Worm (Caenorhabditis elegans) whole organism, L3 larva: ENCODE measurements around the gene T22C8.3.

Experiments
- R02D3.7 ChIP-seq: fragments of 150-350 bp; optimal IDR thresholded peaks from 2 replicates; lab custom pipeline; 2014; ENCODE audit warnings: missing biosample characterization, missing genetic modification characterization
- ZK546.5 ChIP-seq: sonication (generic microtip); optimal IDR thresholded peaks from 2 replicates; lab custom pipeline; 2017; ENCODE audit warnings: missing biosample characterization, missing genetic modification characterization
- aly-2 ChIP-seq: fragments of 150-350 bp; optimal IDR thresholded peaks from 2 replicates; lab custom pipeline; 2014; ENCODE audit warnings: missing biosample characterization, missing genetic modification characterization
- ama-1 ChIP-seq: fragments of 150-350 bp; optimal IDR thresholded peaks from 2 replicates; lab custom pipeline; 2018
- ceh-16 ChIP-seq: sonication (generic microtip); optimal IDR thresholded peaks from 2 replicates; lab custom pipeline; 2017; ENCODE audit warnings: missing biosample characterization, missing genetic modification characterization
- ceh-28 ChIP-seq: fragments of 150-350 bp; optimal IDR thresholded peaks from 2 replicates; lab custom pipeline; 2014; ENCODE audit warnings: missing biosample characterization, missing genetic modification reagents, missing genetic modification characterization
- ceh-82 ChIP-seq: fragments of 150-350 bp; optimal IDR thresholded peaks from 2 replicates; lab custom pipeline; 2014; ENCODE audit warnings: missing biosample characterization, missing genetic modification characterization
- ceh-9 ChIP-seq: sonication (generic microtip); optimal IDR thresholded peaks from 2 replicates; lab custom pipeline; 2018; ENCODE audit warnings: missing biosample characterization, missing genetic modification characterization
- daf-12 ChIP-seq: fragments of 150-350 bp; optimal IDR thresholded peaks from 2 replicates; lab custom pipeline; 2014; ENCODE audit warnings: missing biosample characterization, missing genetic modification reagents, missing genetic modification characterization
- egl-27 ChIP-seq: sonication (generic microtip); optimal IDR thresholded peaks from 4 replicates; lab custom pipeline; 2017; ENCODE audit warnings: missing biosample characterization, missing genetic modification reagents, missing genetic modification characterization
- egl-5 ChIP-seq: fragments of 150-350 bp; optimal IDR thresholded peaks from 2 replicates; lab custom pipeline; 2017; ENCODE audit warnings: missing biosample characterization, missing genetic modification reagents, missing genetic modification characterization, inconsistent platforms
- elt-1 ChIP-seq: fragments of 150-350 bp; optimal IDR thresholded peaks from 2 replicates; lab custom pipeline; 2014; ENCODE audit warnings: missing biosample characterization, missing genetic modification characterization
- elt-2 ChIP-seq: sonication (generic microtip); optimal IDR thresholded peaks from 2 replicates; lab custom pipeline; 2016; ENCODE audit warnings: missing genetic modification reagents, mild to moderate bottlenecking, missing genetic modification characterization, missing compliant biosample characterization
- fos-1 ChIP-seq: fragments of 150-350 bp; optimal IDR thresholded peaks from 2 replicates; lab custom pipeline; 2014; ENCODE audit warnings: missing biosample characterization, missing genetic modification characterization
- hmg-11 ChIP-seq: sonication (generic microtip); optimal IDR thresholded peaks from 2 replicates; lab custom pipeline; 2016; ENCODE audit warnings: missing genetic modification characterization, missing compliant biosample characterization
- lin-39 ChIP-seq: fragments of 150-350 bp; optimal IDR thresholded peaks from 2 replicates; lab custom pipeline; 2018; ENCODE audit warnings: missing biosample characterization, missing genetic modification reagents, missing genetic modification characterization
- lsy-12 ChIP-seq: sonication (generic microtip); optimal IDR thresholded peaks from 2 replicates; lab custom pipeline; 2016; ENCODE audit warnings: mild to moderate bottlenecking, missing genetic modification characterization, missing compliant biosample characterization
- nfya-1 ChIP-seq: sonication (generic microtip); optimal IDR thresholded peaks from 2 replicates; lab custom pipeline; 2017; ENCODE audit warnings: missing genetic modification characterization, mild to moderate bottlenecking, missing compliant biosample characterization, antibody characterized with exemption, moderate library complexity; ENCODE audit not compliant: insufficient read depth
- nhr-11 ChIP-seq: fragments of 150-350 bp; optimal IDR thresholded peaks from 2 replicates; lab custom pipeline; 2014; ENCODE audit warnings: missing biosample characterization, missing genetic modification characterization
- nhr-23 ChIP-seq: fragments of 150-350 bp; optimal IDR thresholded peaks from 2 replicates; lab custom pipeline; 2014; ENCODE audit warnings: missing biosample characterization, missing genetic modification reagents, missing genetic modification characterization
- nhr-25 ChIP-seq: sonication (generic microtip); optimal IDR thresholded peaks from 2 replicates; lab custom pipeline; 2017; ENCODE audit warnings: missing biosample characterization, missing genetic modification characterization
- nhr-67 ChIP-seq: fragments of 150-350 bp; optimal IDR thresholded peaks from 2 replicates; lab custom pipeline; 2014; ENCODE audit warnings: missing biosample characterization, missing genetic modification characterization
- nhr-76 ChIP-seq: fragments of 150-350 bp; sonication (generic microtip); optimal IDR thresholded peaks from 5 replicates; lab custom pipeline; 2014; ENCODE audit warnings: missing biosample characterization, missing genetic modification characterization
- pha-4 ChIP-seq: fragments of 150-350 bp; optimal IDR thresholded peaks from 2 replicates; lab custom pipeline; 2014; ENCODE audit warnings: missing biosample characterization, missing genetic modification reagents, missing genetic modification characterization
- pqm-1 ChIP-seq: fragments of 150-350 bp; optimal IDR thresholded peaks from 2 replicates; lab custom pipeline; 2017; ENCODE audit warnings: missing biosample characterization, missing genetic modification characterization, inconsistent platforms
- sea-2 ChIP-seq: fragments of 150-350 bp; sonication (generic microtip); optimal IDR thresholded peaks from 4 replicates; lab custom pipeline; 2014; ENCODE audit warnings: missing biosample characterization, missing genetic modification reagents, missing genetic modification characterization
- unc-39 ChIP-seq: sonication (generic microtip); optimal IDR thresholded peaks from 4 replicates; lab custom pipeline; 2017; ENCODE audit warnings: missing biosample characterization, missing genetic modification characterization
- unc-62 ChIP-seq: fragments of 150-350 bp; sonication (generic microtip); optimal IDR thresholded peaks from 4 replicates; lab custom pipeline; 2014; ENCODE audit warnings: missing biosample characterization, missing genetic modification reagents, missing genetic modification characterization
- ztf-11 ChIP-seq: fragments of 150-350 bp; optimal IDR thresholded peaks from 2 replicates; lab custom pipeline; 2014; ENCODE audit warnings: missing biosample characterization, missing genetic modification characterization
- ztf-4 ChIP-seq: fragments of 150-350 bp; optimal IDR thresholded peaks from 2 replicates; lab custom pipeline; 2014; ENCODE audit warnings: missing biosample characterization, missing genetic modification characterization

T22C8.3 gene

DNA sequence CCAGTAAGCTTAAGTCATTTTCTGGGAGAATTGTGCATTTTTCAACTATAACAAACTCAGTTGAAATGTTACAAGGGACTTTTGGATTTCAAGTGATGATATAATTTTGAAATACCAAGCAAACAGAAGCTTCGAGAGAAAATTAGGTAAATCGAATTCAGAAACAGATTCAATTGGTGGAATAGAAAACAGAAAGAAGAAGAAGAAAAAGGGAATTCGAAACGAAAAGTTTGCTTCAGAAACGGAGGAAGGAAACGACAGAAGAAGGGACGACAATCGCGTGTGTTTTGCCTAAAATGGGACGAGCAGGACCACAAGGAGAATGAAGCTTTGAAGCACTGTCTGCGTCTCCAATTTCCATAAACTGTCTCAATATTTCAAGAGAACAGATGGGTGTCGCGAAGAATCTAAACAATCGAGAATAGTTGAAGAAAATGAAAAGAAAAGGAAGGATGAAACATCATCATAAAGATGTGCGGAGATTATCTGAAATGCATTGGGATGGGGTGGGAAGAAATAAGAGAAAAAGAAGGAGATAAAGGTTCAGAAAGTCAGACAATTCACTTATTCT lies 34.0 kb downstream of the T22C8.3 start:
- TF ChIP-seq ceh-9 (tag; lab: Kevin White, UChicago) (no peak), elt-1 (tag; lab: Kevin White, UChicago) (peak; percentile 64), ztf-4 (no peak), lin-39 (tag; lab: Kevin White, UChicago) (peak; percentile 18), nfya-1 (tag; lab: Kevin White, UChicago) (peak; percentile 14), ceh-28 (tag; lab: Kevin White, UChicago) (no peak)

DNA sequence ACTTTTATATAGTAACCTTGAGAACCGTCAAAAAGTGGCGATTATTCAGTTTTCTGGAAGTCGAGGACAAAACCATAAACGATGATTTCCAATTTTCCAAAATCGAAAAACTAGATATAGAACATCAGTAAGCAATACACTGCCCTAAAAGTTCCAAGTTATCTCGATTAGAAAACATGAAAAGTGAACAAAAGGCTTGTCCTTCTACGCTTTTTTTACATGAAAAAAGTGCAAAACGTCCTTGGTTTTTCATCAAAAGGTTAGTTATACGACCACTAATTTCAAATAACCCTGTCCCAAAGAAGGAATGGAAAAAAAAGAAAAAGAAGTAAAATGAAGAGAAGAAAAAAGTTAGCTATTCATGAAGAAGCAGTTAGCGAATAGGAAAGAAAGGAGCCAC lies 35.9 kb downstream of the T22C8.3 start:
- no peak for TF ChIP-seq ztf-11 (tag; lab: Kevin White, UChicago)
- no peak for TF ChIP-seq pha-4 (tag; lab: Kevin White, UChicago)
- TF ChIP-seq nhr-25 (tag; lab: Kevin White, UChicago), result peak; percentile 56

DNA sequence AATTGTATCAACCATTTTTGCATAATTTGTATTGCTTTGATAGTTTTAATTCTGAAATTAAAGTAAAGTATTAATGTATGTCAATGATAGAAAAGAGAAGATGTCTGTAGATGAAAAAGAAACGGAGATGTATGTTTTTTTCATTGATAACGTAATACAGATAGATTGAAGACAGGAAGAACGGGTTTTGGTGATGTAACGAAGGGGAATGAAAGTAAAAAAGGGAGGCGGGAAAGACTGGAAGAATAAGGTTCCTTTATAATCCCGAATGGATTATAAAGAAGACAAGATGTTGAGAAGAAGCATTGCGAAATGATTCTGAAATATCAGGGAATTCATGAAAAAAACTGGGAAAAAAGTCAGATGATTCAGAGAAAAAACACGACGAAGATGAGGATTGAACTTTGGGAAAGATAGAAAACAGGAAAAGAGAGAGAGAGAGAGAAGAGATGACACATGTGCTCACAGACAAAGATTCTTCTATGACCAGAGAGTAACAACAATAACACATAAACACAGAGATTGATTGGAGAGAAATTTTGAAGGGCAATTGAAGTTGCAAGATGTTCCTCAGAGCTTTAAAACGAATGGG lies 36.7 kb downstream of the T22C8.3 start, which contains the start of gene F54C9.11:
TSS of gene F54C9.11 (minus strand) at position 51 of the 592 bp plus-strand sequence.
- TF ChIP-seq hmg-11 (no peak), ztf-4 (no peak), elt-2 (tag; lab: Kevin White, UChicago) (no peak), ceh-16 (tag; lab: Kevin White, UChicago) (no peak), unc-39 (tag; lab: Kevin White, UChicago) (no peak), egl-5 (tag; lab: Kevin White, UChicago) (peak; percentile 42), nhr-11 (tag; lab: Kevin White, UChicago) (no peak), fos-1 (tag; lab: Kevin White, UChicago) (no peak), nfya-1 (tag; lab: Kevin White, UChicago) (peak; percentile 47), egl-27 (no peak), lsy-12 (tag; lab: Kevin White, UChicago) (no peak)

DNA sequence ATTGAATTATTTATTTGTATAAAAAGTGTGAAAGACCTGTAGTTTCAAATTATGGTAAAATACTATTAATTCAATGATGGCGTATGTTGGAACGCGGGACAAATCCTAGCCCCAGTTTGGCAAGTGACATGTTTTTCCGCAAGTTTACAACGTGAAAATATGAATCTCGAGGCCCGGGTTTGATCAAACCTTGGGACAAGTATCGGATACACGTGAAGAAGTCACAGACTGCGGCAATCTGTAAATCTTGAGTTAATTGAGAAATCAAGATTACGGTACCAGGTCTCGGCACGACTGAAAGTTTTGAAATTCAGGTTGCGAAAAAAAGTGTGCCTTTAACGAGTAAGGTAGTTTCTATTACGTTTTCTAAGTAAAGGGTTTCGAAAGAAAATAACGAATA lies 38.7 kb downstream of the T22C8.3 start:
- TF ChIP-seq ceh-28 (tag; lab: Kevin White, UChicago), result no peak
- TF ChIP-seq nhr-23 (tag; lab: Kevin White, UChicago), result no peak
- no peak for TF ChIP-seq elt-1 (tag; lab: Kevin White, UChicago)
- TF ChIP-seq lin-39 (tag; lab: Kevin White, UChicago), result no peak
- no peak for TF ChIP-seq ztf-11 (tag; lab: Kevin White, UChicago)
- no peak for TF ChIP-seq elt-2 (tag; lab: Kevin White, UChicago)
- TF ChIP-seq nhr-67, result no peak
- TF ChIP-seq unc-39 (tag; lab: Kevin White, UChicago), result no peak
- no peak for TF ChIP-seq pha-4 (tag; lab: Kevin White, UChicago)
- no peak for TF ChIP-seq ceh-16 (tag; lab: Kevin White, UChicago)
- TF ChIP-seq nhr-11 (tag; lab: Kevin White, UChicago), result no peak
- no peak for TF ChIP-seq ceh-82
- TF ChIP-seq ceh-9 (tag; lab: Kevin White, UChicago), result no peak
- no peak for TF ChIP-seq sea-2 (GFP tag; lab: Kevin White, UChicago)
- no peak for TF ChIP-seq nhr-76
- no peak for TF ChIP-seq ZK546.5
- TF ChIP-seq pqm-1 (tag; lab: Kevin White, UChicago), result no peak
- no peak for TF ChIP-seq R02D3.7
- no peak for TF ChIP-seq ama-1 (lab: Kevin White, UChicago)

ce11 chrII:8581700-8582099 lies 40.1 kb downstream of the T22C8.3 start, which contains the start of gene arl-1:
Gene arl-1 (plus strand): TSS chrII:8582000.
- TF ChIP-seq nhr-23 (tag; lab: Kevin White, UChicago) (no peak), daf-12 (tag; lab: Kevin White, UChicago) (no peak), aly-2 (tag; lab: Kevin White, UChicago) (no peak), fos-1 (tag; lab: Kevin White, UChicago) (no peak), nhr-25 (tag; lab: Kevin White, UChicago) (no peak), elt-2 (tag; lab: Kevin White, UChicago) (no peak), nhr-11 (tag; lab: Kevin White, UChicago) (no peak), nhr-76 (no peak), nfya-1 (tag; lab: Kevin White, UChicago) (no peak), pqm-1 (tag; lab: Kevin White, UChicago) (no peak), unc-62 (no peak), elt-1 (tag; lab: Kevin White, UChicago) (no peak), sea-2 (GFP tag; lab: Kevin White, UChicago) (no peak)
